Worm (Caenorhabditis elegans): Measurements from ENCODE around the gene ZC449.4.
A peak's percentile ranks its signal among the peaks of the same experiment; 100 is the strongest.

ce11 chrX:5018062-5018653 is 15.6 kb downstream of the ZC449.4 start:
- TF ChIP-seq zfh-2 (GFP tag; conservative IDR thresholded peaks at IDR 0.05) (no peak), B0336.3 (GFP tag; IDR thresholded peaks at IDR 0.05) (no peak), nhr-179 (tag; optimal IDR thresholded peaks at IDR 0.05) (no peak), let-607 (tag; optimal IDR thresholded peaks at IDR 0.05) (peak; percentile 54 to 83), snpc-3.4 (tag; optimal IDR thresholded peaks at IDR 0.05) (no peak), ztf-25 (GFP tag; IDR thresholded peaks at IDR 0.05) (no peak), ama-1 (optimal IDR thresholded peaks at IDR 0.05) (no peak), ama-1 (GFP tag; optimal IDR thresholded peaks at IDR 0.05) (no peak)
